Fruit fly (Drosophila melanogaster): Measurements from ENCODE around the gene CG10863.

Gene CG10863

dm6 chr3L:3963979-3964378, 21.7 kb upstream of the CG10863 start:
- no peak for TF ChIP-seq CG6792 (GFP tag; optimal IDR thresholded peaks at IDR 0.05)
- no peak for TF ChIP-seq Gug (GFP tag; IDR thresholded peaks at IDR 0.05)
- no peak for TF ChIP-seq CG10631 (GFP tag; optimal IDR thresholded peaks at IDR 0.05)
- TF ChIP-seq CG6854 (GFP tag; optimal IDR thresholded peaks at IDR 0.05): no peak
- no peak for TF ChIP-seq CG1621 (tag; optimal IDR thresholded peaks at IDR 0.05)
- TF ChIP-seq fkh (GFP tag; optimal IDR thresholded peaks at IDR 0.05): no peak
- TF ChIP-seq CG8632 (GFP tag; optimal IDR thresholded peaks at IDR 0.05): no peak
- no peak for TF ChIP-seq cyc (GFP tag; optimal IDR thresholded peaks at IDR 0.05)
- TF ChIP-seq CG11762 (GFP tag; optimal IDR thresholded peaks at IDR 0.05; ENCODE audit: insufficient read depth): no peak
- TF ChIP-seq CG6163 (GFP tag; IDR thresholded peaks at IDR 0.05): no peak
- no peak for TF ChIP-seq fd85E (GFP tag; optimal IDR thresholded peaks at IDR 0.05)

- no peak for TF ChIP-seq Blimp-1 (GFP tag; optimal IDR thresholded peaks at IDR 0.05)
- TF ChIP-seq Sox15 (GFP tag; optimal IDR thresholded peaks at IDR 0.05): no peak
- no peak for TF ChIP-seq CG6163 (GFP tag; IDR thresholded peaks at IDR 0.05)
- no peak for TF ChIP-seq achi (GFP tag; optimal IDR thresholded peaks at IDR 0.05)
- no peak for TF ChIP-seq fd59A (GFP tag; optimal IDR thresholded peaks at IDR 0.05)
- TF ChIP-seq CG8319 (GFP tag; optimal IDR thresholded peaks at IDR 0.05): no peak
- no peak for TF ChIP-seq Hr38 (GFP tag; optimal IDR thresholded peaks at IDR 0.05)
- no peak for TF ChIP-seq fkh (GFP tag; optimal IDR thresholded peaks at IDR 0.05)
- no peak for TF ChIP-seq Hr39 (GFP tag; optimal IDR thresholded peaks at IDR 0.05)
- no peak for TF ChIP-seq lz (GFP tag; optimal IDR thresholded peaks at IDR 0.05)
- no peak for TF ChIP-seq CG16779 (tag; optimal IDR thresholded peaks at IDR 0.05)
- no peak for TF ChIP-seq acj6 (GFP tag; optimal IDR thresholded peaks at IDR 0.05)
- no peak for TF ChIP-seq Sox102F (GFP tag; optimal IDR thresholded peaks at IDR 0.05)
- TF ChIP-seq dsx (GFP tag; optimal IDR thresholded peaks at IDR 0.05; ENCODE audit: poor library complexity, severe bottlenecking): no peak
Observed at dm6 chr3L:3960877-3961417, 18.7 kb upstream of the CG10863 start.

DNA sequence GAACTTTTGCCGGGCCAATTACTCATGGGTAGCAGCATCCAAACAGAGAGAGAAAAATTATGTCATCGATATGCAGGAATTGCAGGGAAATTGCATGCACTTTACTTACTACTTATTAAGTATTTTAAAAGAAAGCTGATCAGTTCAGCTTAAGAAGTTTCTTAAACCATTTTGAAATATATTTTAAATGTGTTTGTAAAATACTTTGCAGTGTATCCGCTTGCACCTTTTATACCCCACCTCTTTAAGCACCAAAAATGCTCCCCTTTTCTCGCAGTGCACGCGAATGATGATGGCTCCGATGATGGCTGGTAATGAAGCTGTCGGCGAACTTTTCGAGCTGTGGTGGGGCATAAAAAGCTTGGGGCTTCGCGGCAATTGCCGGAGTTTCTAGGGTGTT, 10.2 kb upstream of the CG10863 start, which contains the start of gene CG14984:
Gene CG14984 (minus strand): TSS at position 83 of the 400 bp plus-strand sequence.
- TF ChIP-seq Eip93F (GFP tag; optimal IDR thresholded peaks at IDR 0.05): no peak
- peak; percentile 70 for TF ChIP-seq net (GFP tag; optimal IDR thresholded peaks at IDR 0.05)
- TF ChIP-seq Hr39 (GFP tag; optimal IDR thresholded peaks at IDR 0.05): peak; percentile 75
- TF ChIP-seq lz (GFP tag; optimal IDR thresholded peaks at IDR 0.05): peak; percentile 76
- peak; percentile 65 for TF ChIP-seq Sox15 (GFP tag; optimal IDR thresholded peaks at IDR 0.05)
- TF ChIP-seq CG8119 (GFP tag; IDR thresholded peaks at IDR 0.05): peak; percentile 81
- TF ChIP-seq Hr38 (GFP tag; optimal IDR thresholded peaks at IDR 0.05): no peak
- no peak for TF ChIP-seq CG6854 (GFP tag; optimal IDR thresholded peaks at IDR 0.05)
- peak; percentile 88 for TF ChIP-seq Ets96B (tag; optimal IDR thresholded peaks at IDR 0.05)
- peak; percentile 89 for TF ChIP-seq CG3032 (tag; optimal IDR thresholded peaks at IDR 0.05)
- TF ChIP-seq CG15336 (GFP tag; IDR thresholded peaks at IDR 0.05): peak; percentile 75
- peak; percentile 61 for TF ChIP-seq CG6276 (GFP tag; optimal IDR thresholded peaks at IDR 0.05)
- TF ChIP-seq dac (GFP tag; optimal IDR thresholded peaks at IDR 0.05): no peak
- peak; percentile 68 for TF ChIP-seq Sox102F (GFP tag; optimal IDR thresholded peaks at IDR 0.05)
- TF ChIP-seq CG4318 (GFP tag; optimal IDR thresholded peaks at IDR 0.05): peak; percentile 37
- peak; percentile 71 for TF ChIP-seq CG32006 (GFP tag; optimal IDR thresholded peaks at IDR 0.05)
- TF ChIP-seq OdsH (GFP tag; optimal IDR thresholded peaks at IDR 0.05): peak; percentile 81
- no peak for TF ChIP-seq CG16779 (tag; optimal IDR thresholded peaks at IDR 0.05)
- TF ChIP-seq dsx (GFP tag; optimal IDR thresholded peaks at IDR 0.05; ENCODE audit: poor library complexity, severe bottlenecking): peak; percentile 60
- peak; percentile 73 for TF ChIP-seq fd59A (GFP tag; optimal IDR thresholded peaks at IDR 0.05)
- TF ChIP-seq Blimp-1 (GFP tag; optimal IDR thresholded peaks at IDR 0.05): peak; percentile 53
- peak; percentile 77 for TF ChIP-seq pdm3 (GFP tag; optimal IDR thresholded peaks at IDR 0.05)
- peak; percentile 91 for TF ChIP-seq svp (GFP tag)
- peak; percentile 82 for TF ChIP-seq Sox14 (GFP tag; optimal IDR thresholded peaks at IDR 0.05)
- peak; percentile 90 for TF ChIP-seq CG3919 (GFP tag; optimal IDR thresholded peaks at IDR 0.05)
- TF ChIP-seq CG31627 (GFP tag; optimal IDR thresholded peaks at IDR 0.05): peak; percentile 82
- TF ChIP-seq salr (GFP tag; optimal IDR thresholded peaks at IDR 0.05): peak; percentile 71 to 81
- peak; percentile 78 for TF ChIP-seq CG8632 (GFP tag; optimal IDR thresholded peaks at IDR 0.05)
- peak; percentile 66 to 74 for TF ChIP-seq ss (GFP tag; optimal IDR thresholded peaks at IDR 0.05)
- TF ChIP-seq topi (GFP tag; optimal IDR thresholded peaks at IDR 0.05): peak; percentile 88
- TF ChIP-seq eg (GFP tag; IDR thresholded peaks at IDR 0.05): peak; percentile 81
- peak; percentile 16 for TF ChIP-seq fd85E (GFP tag; optimal IDR thresholded peaks at IDR 0.05)
- peak; percentile 85 for TF ChIP-seq spab (GFP tag; optimal IDR thresholded peaks at IDR 0.05)
- TF ChIP-seq CG6163 (GFP tag; IDR thresholded peaks at IDR 0.05): peak; percentile 91
- peak; percentile 80 for TF ChIP-seq CG6792 (GFP tag; optimal IDR thresholded peaks at IDR 0.05)
- peak; percentile 81 for TF ChIP-seq CG9139 (GFP tag; optimal IDR thresholded peaks at IDR 0.05)

Measured in whole organism, prepupa.